Worm (Caenorhabditis elegans) whole organism, L4 larva: ENCODE data around the gene K11E4.1.

Experiments used
- ama-1 ChIP-seq: fragments of 150-350 bp; optimal IDR thresholded peaks from 2 replicates; lab custom pipeline; 2014; ENCODE audit warnings: inconsistent platforms, mixed read lengths
- cey-2 ChIP-seq: sonication (generic microtip); optimal IDR thresholded peaks from 3 replicates; lab custom pipeline; 2017; ENCODE audit warnings: missing genetic modification characterization, mild to moderate bottlenecking, missing compliant biosample characterization, antibody characterized with exemption, borderline replicate concordance; ENCODE audit not compliant: insufficient read depth
- fos-1 ChIP-seq: fragments of 150-350 bp; optimal IDR thresholded peaks from 2 replicates; lab custom pipeline; 2014; ENCODE audit warnings: missing biosample characterization, missing genetic modification characterization
- lsy-2 ChIP-seq, 2 experiments: fragments of 150-350 bp in 1 of 2; sonication (generic microtip) in 1 of 2; optimal IDR thresholded peaks; 2 replicates each; lab custom pipeline; 2014 to 2017; ENCODE audit warnings: missing biosample characterization in 2 of 2, missing genetic modification characterization in 2 of 2
- nhr-76 ChIP-seq: fragments of 150-350 bp; optimal IDR thresholded peaks from 2 replicates; lab custom pipeline; 2014; ENCODE audit warnings: missing biosample characterization, missing genetic modification characterization
- snpc-4 ChIP-seq: fragments of 150-350 bp; optimal IDR thresholded peaks from 2 replicates; lab custom pipeline; 2014; ENCODE audit warnings: missing biosample characterization, missing genetic modification characterization
- zag-1 ChIP-seq: fragments of 150-350 bp; optimal IDR thresholded peaks from 2 replicates; lab custom pipeline; 2014; ENCODE audit warnings: missing biosample characterization, missing genetic modification characterization

DNA sequence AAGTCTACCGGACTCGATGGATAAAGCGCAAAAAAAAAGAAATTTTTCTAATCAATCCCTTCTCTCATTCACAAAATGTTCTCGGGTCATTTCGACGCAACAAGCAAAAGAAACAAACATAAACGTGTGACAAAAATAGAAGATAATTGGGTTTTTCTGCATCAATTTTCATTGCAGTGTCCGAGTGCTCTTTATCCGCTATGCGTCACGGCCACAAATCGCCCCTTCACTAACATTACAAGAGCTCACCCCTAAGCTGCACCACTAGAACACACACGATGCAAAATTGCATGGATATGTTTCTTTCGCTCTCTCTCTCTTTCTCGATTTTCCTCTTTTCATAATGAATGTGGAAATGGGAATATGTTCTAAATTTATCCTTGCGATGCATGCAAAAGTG is 17.8 kb upstream of the K11E4.1 start:
- TF ChIP-seq fos-1 (tag; lab: Kevin White, UChicago) (no peak), nhr-76 (tag; lab: Kevin White, UChicago) (no peak), cey-2 (tag; lab: Kevin White, UChicago) (no peak), ama-1 (no peak), lsy-2 (tag; optimal IDR thresholded peaks at IDR 0.05; lab: Kevin White, UChicago) (no peak), snpc-4 (tag; lab: Kevin White, UChicago) (no peak), zag-1 (tag; lab: Kevin White, UChicago) (no peak)
